Worm (Caenorhabditis elegans) whole organism, mixed stage, embryonic: Measurements from ENCODE around the gene grd-13.

Experiments
- elt-1 ChIP-seq: sonication (generic microtip); optimal IDR thresholded peaks from 2 replicates; lab custom pipeline; 2017; ENCODE audit warnings: missing genetic modification characterization, mild to moderate bottlenecking, missing compliant biosample characterization, antibody characterized with exemption, moderate library complexity, borderline replicate concordance; ENCODE audit not compliant: insufficient read depth
- elt-3 ChIP-seq: fragments of 150-350 bp; optimal IDR thresholded peaks from 2 replicates; lab custom pipeline; 2014; ENCODE audit warnings: missing biosample characterization, missing genetic modification characterization
- lsy-2 ChIP-seq: fragments of 150-350 bp; optimal IDR thresholded peaks from 2 replicates; lab custom pipeline; 2014; ENCODE audit warnings: missing biosample characterization, missing genetic modification characterization
- mep-1 ChIP-seq: fragments of 150-350 bp; optimal IDR thresholded peaks from 2 replicates; lab custom pipeline; 2017; ENCODE audit warnings: missing biosample characterization, missing genetic modification reagents, missing genetic modification characterization, inconsistent platforms
- nhr-237 ChIP-seq: fragments of 150-350 bp; optimal IDR thresholded peaks from 2 replicates; lab custom pipeline; 2014; ENCODE audit warnings: missing biosample characterization, missing genetic modification characterization
- nhr-28 ChIP-seq: fragments of 150-350 bp; optimal IDR thresholded peaks from 2 replicates; lab custom pipeline; 2014; ENCODE audit warnings: missing biosample characterization, missing genetic modification characterization
- nhr-76 ChIP-seq: sonication (generic microtip); optimal IDR thresholded peaks from 2 replicates; lab custom pipeline; 2017; ENCODE audit warnings: missing biosample characterization, missing genetic modification characterization
- pha-4 ChIP-seq: fragments of 150-350 bp; optimal IDR thresholded peaks from 2 replicates; lab custom pipeline; 2018; ENCODE audit warnings: missing biosample characterization, missing genetic modification reagents, missing genetic modification characterization
- snpc-4 ChIP-seq: fragments of 150-350 bp; optimal IDR thresholded peaks from 2 replicates; lab custom pipeline; 2014; ENCODE audit warnings: missing biosample characterization, missing genetic modification characterization
- sptf-1 ChIP-seq: sonication (generic microtip); optimal IDR thresholded peaks from 2 replicates; lab custom pipeline; 2017; ENCODE audit warnings: mild to moderate bottlenecking, missing genetic modification characterization, moderate library complexity, missing compliant biosample characterization
- unc-120 ChIP-seq: sonication (generic microtip); optimal IDR thresholded peaks from 2 replicates; lab custom pipeline; 2017; ENCODE audit warnings: missing genetic modification characterization, missing compliant biosample characterization; ENCODE audit not compliant: poor library complexity, severe bottlenecking
- unc-39 ChIP-seq: fragments of 150-350 bp; optimal IDR thresholded peaks from 2 replicates; lab custom pipeline; 2014; ENCODE audit warnings: missing biosample characterization, missing genetic modification characterization

ce11 chrIV:3400941-3401340 lies 37.2 kb upstream of the grd-13 start:
- TF ChIP-seq snpc-4 = no peak
- TF ChIP-seq nhr-237 (tag; lab: Kevin White, UChicago) = no peak
- no peak for TF ChIP-seq elt-1 (tag; lab: Kevin White, UChicago)
- TF ChIP-seq unc-120 (tag; lab: Kevin White, UChicago) = no peak
- no peak for TF ChIP-seq nhr-28 (tag; lab: Kevin White, UChicago)
- TF ChIP-seq pha-4 (tag; lab: Kevin White, UChicago) = no peak
- TF ChIP-seq sptf-1 (tag; lab: Kevin White, UChicago) = no peak
- TF ChIP-seq elt-3 = no peak
- TF ChIP-seq unc-39 = no peak
- no peak for TF ChIP-seq mep-1 (tag; lab: Kevin White, UChicago)
- TF ChIP-seq nhr-76 (tag; lab: Kevin White, UChicago) = no peak
- no peak for TF ChIP-seq lsy-2 (tag; lab: Kevin White, UChicago)
